Fruit fly (Drosophila melanogaster) whole organism, embryonic: Measurements from ENCODE around the gene 5-HT2B.

Experiments
- B-H2 ChIP-seq: fragments of 200-800 bp; sonication (Bioruptor generic); optimal IDR thresholded peaks from 2 replicates; lab custom pipeline; 2018; ENCODE audit warnings: missing biosample characterization, mild to moderate bottlenecking, missing genetic modification characterization
- CG10366 ChIP-seq: fragments of 200-800 bp; sonication (Bioruptor generic); IDR thresholded peaks from 2 replicates; pipeline ENCODE4 v1.3.6; 2022; ENCODE audit warnings: missing biosample characterization, missing genetic modification characterization
- CG11504 ChIP-seq: fragments of 200-800 bp; sonication (Bioruptor generic); optimal IDR thresholded peaks from 3 replicates; lab custom pipeline; 2019; ENCODE audit warnings: missing biosample characterization, mild to moderate bottlenecking, missing genetic modification characterization, moderate library complexity
- CG12299 ChIP-seq: fragments of 200-800 bp; sonication (Bioruptor generic); optimal IDR thresholded peaks from 2 replicates; lab custom pipeline; 2018; ENCODE audit warnings: missing biosample characterization, mild to moderate bottlenecking, missing genetic modification characterization
- CG17568 ChIP-seq: fragments of 200-800 bp; sonication (Bioruptor generic); optimal IDR thresholded peaks from 2 replicates; lab custom pipeline; 2018; ENCODE audit warnings: missing biosample characterization, mild to moderate bottlenecking, missing genetic modification characterization, moderate library complexity
- CG2120 ChIP-seq: fragments of 200-800 bp; sonication (Bioruptor generic); optimal IDR thresholded peaks from 3 replicates; lab custom pipeline; 2016; ENCODE audit warnings: missing biosample characterization, missing genetic modification characterization
- CG32767 ChIP-seq: fragments of 200-800 bp; sonication (Bioruptor generic); IDR thresholded peaks from 2 replicates; pipeline ENCODE4 v1.3.6; 2022; ENCODE audit warnings: missing biosample characterization, missing genetic modification characterization
- CG33557 ChIP-seq: fragments of 200-800 bp; sonication (Bioruptor generic); optimal IDR thresholded peaks from 2 replicates; lab custom pipeline; 2019; ENCODE audit warnings: missing biosample characterization, mild to moderate bottlenecking, missing genetic modification characterization, moderate library complexity
- CG4424 ChIP-seq: fragments of 200-800 bp; sonication (Bioruptor generic); optimal IDR thresholded peaks from 3 replicates; lab custom pipeline; 2016; ENCODE audit warnings: missing biosample characterization, missing genetic modification characterization
- CG4730 ChIP-seq: fragments of 200-800 bp; sonication (Bioruptor generic); IDR thresholded peaks from 2 replicates; pipeline ENCODE4 v1.3.6; 2022; ENCODE audit warnings: missing biosample characterization, missing genetic modification characterization
- CG5180 ChIP-seq: fragments of 200-800 bp; sonication (Bioruptor generic); optimal IDR thresholded peaks from 3 replicates; lab custom pipeline; 2017; ENCODE audit warnings: missing biosample characterization, missing genetic modification characterization, mild to moderate bottlenecking, moderate library complexity, missing genetic modification reagents
- CG8281 ChIP-seq: fragments of 200-800 bp; sonication (Bioruptor generic); optimal IDR thresholded peaks from 2 replicates; lab custom pipeline; 2018; ENCODE audit warnings: missing biosample characterization, mild to moderate bottlenecking, missing genetic modification characterization, moderate library complexity
- CG8765 ChIP-seq: fragments of 200-800 bp; sonication (Bioruptor generic); IDR thresholded peaks from 2 replicates; pipeline ENCODE4 v1.3.6; 2022; ENCODE audit warnings: missing biosample characterization, missing genetic modification characterization
- CG9727 ChIP-seq: fragments of 200-800 bp; sonication (Bioruptor generic); optimal IDR thresholded peaks from 3 replicates; lab custom pipeline; 2017; ENCODE audit warnings: missing biosample characterization, mild to moderate bottlenecking, missing genetic modification characterization
- Deaf1 ChIP-seq: fragments of 200-800 bp; optimal IDR thresholded peaks from 3 replicates; lab custom pipeline; 2019; ENCODE audit warnings: missing biosample characterization, mild to moderate bottlenecking, missing genetic modification characterization, moderate library complexity
- Elba2 ChIP-seq: fragments of 200-800 bp; sonication (Bioruptor generic); optimal IDR thresholded peaks from 3 replicates; lab custom pipeline; 2016; ENCODE audit warnings: missing biosample characterization, missing genetic modification characterization
- Ets65A ChIP-seq: fragments of 200-800 bp; sonication (Bioruptor generic); peaks from one replicate; lab custom pipeline; 2016; ENCODE audit warnings: missing biosample characterization, missing genetic modification characterization
- Hey ChIP-seq: fragments of 200-800 bp; sonication (Bioruptor generic); optimal IDR thresholded peaks from 3 replicates; lab custom pipeline; 2018; ENCODE audit warnings: missing biosample characterization, mild to moderate bottlenecking, missing genetic modification characterization
- Hsf ChIP-seq: fragments of 200-800 bp; sonication (Bioruptor generic); optimal IDR thresholded peaks from 3 replicates; lab custom pipeline; 2016; ENCODE audit warnings: missing biosample characterization, missing genetic modification characterization
- Lhr ChIP-seq: fragments of 200-800 bp; sonication (Bioruptor generic); optimal IDR thresholded peaks from 3 replicates; lab custom pipeline; 2017; ENCODE audit warnings: mild to moderate bottlenecking, missing biosample characterization, missing genetic modification reagents, missing genetic modification characterization
- NFAT ChIP-seq: fragments of 200-800 bp; sonication (Bioruptor generic); IDR thresholded peaks from 2 replicates; pipeline ENCODE4 v1.3.6; 2022; ENCODE audit warnings: missing biosample characterization, missing genetic modification characterization
- Usf ChIP-seq: fragments of 200-800 bp; sonication (Bioruptor generic); optimal IDR thresholded peaks from 2 replicates; lab custom pipeline; 2017; ENCODE audit warnings: missing genotype, missing biosample characterization, missing genetic modification characterization
- bcd ChIP-seq: fragments of 200-800 bp; sonication (Bioruptor generic); optimal IDR thresholded peaks from 2 replicates; lab custom pipeline; 2017; ENCODE audit warnings: missing biosample characterization, mild to moderate bottlenecking, missing genetic modification characterization
- chinmo ChIP-seq: fragments of 200-800 bp; sonication (Bioruptor generic); IDR thresholded peaks from 4 replicates; pipeline ENCODE4 v1.3.6; 2022; ENCODE audit warnings: missing biosample characterization, missing genetic modification characterization; ENCODE audit not compliant: partially characterized antibody
- cwo ChIP-seq: fragments of 200-800 bp; sonication (Bioruptor generic); optimal IDR thresholded peaks from 3 replicates; lab custom pipeline; 2017; ENCODE audit warnings: missing biosample characterization, missing genetic modification characterization, mild to moderate bottlenecking, moderate library complexity, missing genetic modification reagents
- dpn ChIP-seq, 2 experiments: fragments of 200-800 bp; sonication (Bioruptor generic); optimal IDR thresholded peaks; 3 replicates each; lab custom pipeline; 2016; ENCODE audit warnings: missing biosample characterization in 2 of 2, missing genetic modification characterization in 2 of 2
- eyg ChIP-seq: fragments of 200-800 bp; sonication (Bioruptor generic); optimal IDR thresholded peaks from 3 replicates; lab custom pipeline; 2016; ENCODE audit warnings: missing biosample characterization, missing genetic modification characterization
- grn ChIP-seq: fragments of 200-800 bp; sonication (Bioruptor generic); optimal IDR thresholded peaks from 3 replicates; lab custom pipeline; 2017; ENCODE audit warnings: missing biosample characterization, missing genetic modification characterization
- kah ChIP-seq: fragments of 200-800 bp; sonication (Bioruptor generic); optimal IDR thresholded peaks from 2 replicates; lab custom pipeline; 2018; ENCODE audit warnings: missing biosample characterization, mild to moderate bottlenecking, missing genetic modification characterization
- lola ChIP-seq, 3 experiments: fragments of >200 bp in 2 of 3; fragments of 200-800 bp in 1 of 3; sonication (Bioruptor generic) in 1 of 3; optimal IDR thresholded peaks; 2 replicates each; lab custom pipeline; 2017 to 2019; ENCODE audit warnings: missing biosample characterization in 3 of 3, missing genetic modification characterization in 3 of 3, mild to moderate bottlenecking in 1 of 3, moderate library complexity in 1 of 3
- lov ChIP-seq, 2 experiments: fragments of 200-800 bp in 1 of 2; fragments of >200 bp in 1 of 2; sonication (Bioruptor generic) in 1 of 2; IDR thresholded peaks in 1 of 2; optimal IDR thresholded peaks in 1 of 2; 2 replicates in 1 of 2; 3 replicates in 1 of 2; pipeline versions ENCODE4 v1.3.6 to Lab custom; 2017 to 2022; ENCODE audit warnings: missing biosample characterization in 1 of 2, missing genetic modification characterization in 1 of 2
- mld ChIP-seq: fragments of 200-800 bp; sonication (Bioruptor generic); IDR thresholded peaks from 3 replicates; pipeline ENCODE4 v1.3.6; 2022; ENCODE audit warnings: missing biosample characterization, missing genetic modification characterization; ENCODE audit not compliant: partially characterized antibody
- otp ChIP-seq: fragments of 200-800 bp; sonication (Bioruptor generic); IDR thresholded peaks from 3 replicates; pipeline ENCODE4, ENCODE4 v1.3.6; 2022; ENCODE audit warnings: missing biosample characterization, missing genetic modification characterization
- schlank ChIP-seq: fragments of 200-800 bp; sonication (Bioruptor generic); optimal IDR thresholded peaks from 2 replicates; lab custom pipeline; 2018; ENCODE audit warnings: missing biosample characterization, mild to moderate bottlenecking, missing genetic modification characterization
- scrt ChIP-seq: fragments of 200-800 bp; sonication (Bioruptor generic); optimal IDR thresholded peaks from 2 replicates; lab custom pipeline; 2018; ENCODE audit warnings: missing biosample characterization, mild to moderate bottlenecking, missing genetic modification characterization, moderate library complexity
- tin ChIP-seq: fragments of 200-800 bp; sonication (Bioruptor generic); optimal IDR thresholded peaks from 3 replicates; lab custom pipeline; 2016; ENCODE audit warnings: missing biosample characterization, missing genetic modification characterization
- z ChIP-seq: fragments of 200-800 bp; sonication (Bioruptor generic); IDR thresholded peaks from 3 replicates; pipeline ENCODE4 v1.3.6; 2022; ENCODE audit warnings: missing biosample characterization, missing genetic modification characterization

The 5-HT2B gene

dm6 chr3R:8577409-8578255 lies at the start of gene 5-HT2B (continued):
- TF ChIP-seq CG9727 (GFP tag; lab: Kevin White, UChicago): peak; percentile 37
- no peak for TF ChIP-seq CG8765 (GFP tag; lab: Robert Waterston, UW)
- 0 out of 2 replicates have a peak, but pooled peaks have one; percentile 31 for TF ChIP-seq CG32767 (GFP tag; lab: Robert Waterston, UW)
- TF ChIP-seq CG10366 (GFP tag; lab: Robert Waterston, UW): 0 out of 2 replicates have a peak, but pooled peaks have one; percentile 20
- TF ChIP-seq CG4424 (GFP tag; lab: Kevin White, UChicago): no peak
- peak; percentile 53 for TF ChIP-seq CG11504 (tag; lab: Kevin White, UChicago)
- peak; percentile 20 for TF ChIP-seq B-H2 (GFP tag; lab: Kevin White, UChicago)
- peak; percentile 91 for TF ChIP-seq scrt (GFP tag; lab: Kevin White, UChicago)
- peak; percentile 55 for TF ChIP-seq Ets65A (GFP tag; lab: Kevin White, UChicago)
- TF ChIP-seq dpn (GFP tag; optimal IDR thresholded peaks at IDR 0.05; lab: Kevin White, UChicago): peak in 1 of 2 experiments; percentile 36

dm6 chr3R:8528862-8529261 lies 49.1 kb upstream of the 5-HT2B start, which contains the start of gene CG11741:
Gene CG11741, minus strand, starts transcription at chr3R:8528877.
- 0 out of 4 replicates have a peak, but pooled peaks have one; percentile 47 for TF ChIP-seq chinmo (GFP tag; lab: Robert Waterston, UW)
- TF ChIP-seq kah (GFP tag; lab: Kevin White, UChicago): no peak
- TF ChIP-seq CG4730 (GFP tag; lab: Robert Waterston, UW): no peak
- TF ChIP-seq CG11504 (tag; lab: Kevin White, UChicago): peak; percentile 98
- TF ChIP-seq mld (GFP tag; lab: Robert Waterston, UW): no peak
- peak; percentile 77 for TF ChIP-seq Hey (tag; lab: Kevin White, UChicago)
- TF ChIP-seq Deaf1 (tag; lab: Kevin White, UChicago): peak; percentile 90
- TF ChIP-seq otp: no peak
- TF ChIP-seq CG5180 (GFP tag; lab: Kevin White, UChicago): peak; percentile 96
- TF ChIP-seq Lhr (GFP tag; lab: Kevin White, UChicago): no peak
- no peak for TF ChIP-seq Elba2 (GFP tag; lab: Kevin White, UChicago)
- TF ChIP-seq Usf: no peak
- no peak for TF ChIP-seq CG2120 (GFP tag; lab: Kevin White, UChicago)
- TF ChIP-seq CG8281 (tag; lab: Kevin White, UChicago): no peak
- TF ChIP-seq grn (GFP tag; lab: Kevin White, UChicago): no peak
- no peak for TF ChIP-seq Hsf (GFP tag; lab: Kevin White, UChicago)
- TF ChIP-seq tin (GFP tag; lab: Kevin White, UChicago): no peak
- TF ChIP-seq NFAT (GFP tag; lab: Robert Waterston, UW): no peak
- TF ChIP-seq CG12299 (tag; lab: Kevin White, UChicago): no peak
- peak; percentile 89 for TF ChIP-seq cwo (GFP tag; lab: Kevin White, UChicago)
- TF ChIP-seq lola (GFP tag; optimal IDR thresholded peaks at IDR 0.05; lab: Kevin White, UChicago): no peak
- no peak for TF ChIP-seq eyg (GFP tag; lab: Kevin White, UChicago)
- TF ChIP-seq schlank (tag; lab: Kevin White, UChicago): no peak
- TF ChIP-seq CG17568 (GFP tag; lab: Kevin White, UChicago): no peak
- no peak for TF ChIP-seq CG33557 (GFP tag; lab: Kevin White, UChicago)
- peak; percentile 89 for TF ChIP-seq z (GFP tag; lab: Robert Waterston, UW)
- no peak for TF ChIP-seq lov (optimal IDR thresholded peaks at IDR 0.05; lab: Kevin White, UChicago)
- 0 out of 3 replicates have a peak, but pooled peaks have one; percentile 27 for TF ChIP-seq lov (GFP tag; IDR thresholded peaks at IDR 0.05; lab: Robert Waterston, UW)
- TF ChIP-seq bcd: no peak
- TF ChIP-seq, all 482 proteins: peak for 8
